Worm (Caenorhabditis elegans) whole organism, early embryonic: ENCODE measurements around the gene mdt-26.

Experiments
- ama-1 ChIP-seq: fragments of 150-350 bp; optimal IDR thresholded peaks from 2 replicates; lab custom pipeline; 2014
- flt-1 ChIP-seq: fragments of 200-800 bp; sonication (Bioruptor generic); IDR thresholded peaks from 2 replicates; pipeline ENCODE4 v1.3.6; 2022; ENCODE audit warnings: missing genetic modification characterization, missing compliant biosample characterization
- tbx-11 ChIP-seq: fragments of 200-800 bp; sonication (Bioruptor generic); IDR thresholded peaks from 2 replicates; pipeline ENCODE4 v1.3.6; 2022; ENCODE audit warnings: missing genetic modification characterization, missing compliant biosample characterization
- tra-4 ChIP-seq: sonication (generic microtip); optimal IDR thresholded peaks from 2 replicates; lab custom pipeline; 2017; ENCODE audit warnings: missing genetic modification characterization, missing compliant biosample characterization

DNA sequence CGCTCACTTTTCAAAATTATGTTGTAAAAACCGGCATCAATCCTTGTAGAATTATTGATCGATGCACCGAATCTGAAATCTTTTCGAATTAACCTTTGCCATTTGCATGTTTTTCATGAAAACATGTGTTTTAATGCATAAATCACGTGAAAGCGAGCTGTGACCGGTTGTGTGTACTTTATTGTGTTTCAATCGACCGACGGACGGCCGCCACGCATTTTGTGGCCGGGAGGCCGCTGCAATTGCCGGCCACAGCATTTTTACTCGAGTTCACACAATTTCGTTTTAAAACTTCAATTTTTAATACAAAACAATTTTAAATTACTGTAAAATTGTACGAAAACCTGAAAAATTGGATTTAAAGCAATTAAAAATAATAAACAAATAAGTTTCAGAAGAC lies 28.0 kb downstream of the mdt-26 start, which contains the start of gene C25H3.11:
- TF ChIP-seq ama-1, result no peak
- TF ChIP-seq tra-4 (tag; lab: Kevin White, UChicago), result no peak
- TF ChIP-seq tbx-11, result no peak
- TF ChIP-seq flt-1 (GFP tag; lab: Robert Waterston, UW), result no peak
